Worm (Caenorhabditis elegans): Measurements from ENCODE around the gene F02D10.3.

The F02D10.3 gene

DNA sequence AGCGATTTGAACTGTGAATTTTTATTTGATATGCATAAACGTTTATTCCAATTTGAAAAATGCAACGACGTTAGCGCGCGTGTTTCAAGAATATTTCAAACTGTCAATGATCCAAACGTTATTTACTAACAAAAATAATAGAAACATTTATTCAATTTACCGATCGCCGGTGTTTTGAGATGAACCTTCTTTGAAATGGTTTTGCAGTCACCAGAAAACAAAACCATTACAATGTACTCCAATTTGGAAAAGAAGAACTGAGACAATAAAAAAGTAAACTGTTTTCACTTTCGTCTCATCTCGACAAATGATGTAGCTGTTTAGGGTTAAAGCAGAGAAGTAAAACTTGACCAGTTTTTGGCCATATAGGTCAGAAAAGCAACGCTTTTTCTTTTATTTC, 44.8 kb upstream of the F02D10.3 start, which contains the start of gene H06A10.1:
TSS of gene H06A10.1 (plus strand) at position 301 of the 400 bp plus-strand sequence.
- TF ChIP-seq egl-5 (tag; optimal IDR thresholded peaks at IDR 0.05): no peak
- no peak for TF ChIP-seq nhr-25 (tag; optimal IDR thresholded peaks at IDR 0.05)
- TF ChIP-seq nhr-76 (tag; optimal IDR thresholded peaks at IDR 0.05): no peak
- no peak for TF ChIP-seq nhr-77 (tag; optimal IDR thresholded peaks at IDR 0.05)
- no peak for TF ChIP-seq lin-15B (tag; optimal IDR thresholded peaks at IDR 0.05)
- no peak for TF ChIP-seq ZK546.5 (tag; optimal IDR thresholded peaks at IDR 0.05)
- no peak for TF ChIP-seq nhr-12 (tag; optimal IDR thresholded peaks at IDR 0.05)
- TF ChIP-seq ceh-82 (tag; optimal IDR thresholded peaks at IDR 0.05): no peak
- no peak for TF ChIP-seq aly-2 (tag; optimal IDR thresholded peaks at IDR 0.05)
- TF ChIP-seq pqm-1 (tag; optimal IDR thresholded peaks at IDR 0.05): no peak

ce11 chrX:13506493-13506892, 44.1 kb upstream of the F02D10.3 start:
- TF ChIP-seq zag-1 (tag; optimal IDR thresholded peaks at IDR 0.05) (no peak), hmg-11 (tag; optimal IDR thresholded peaks at IDR 0.05) (no peak), R02D3.7 (tag; optimal IDR thresholded peaks at IDR 0.05) (no peak), daf-12 (tag; optimal IDR thresholded peaks at IDR 0.05) (no peak), ztf-11 (tag; optimal IDR thresholded peaks at IDR 0.05) (no peak), jun-1 (tag; optimal IDR thresholded peaks at IDR 0.05) (no peak), lin-15B (tag; optimal IDR thresholded peaks at IDR 0.05) (no peak), egl-5 (tag; optimal IDR thresholded peaks at IDR 0.05) (no peak), unc-39 (tag; optimal IDR thresholded peaks at IDR 0.05) (no peak), sea-2 (GFP tag; optimal IDR thresholded peaks at IDR 0.05) (no peak), fkh-2 (tag; optimal IDR thresholded peaks at IDR 0.05) (no peak), ama-1 (optimal IDR thresholded peaks at IDR 0.05) (no peak), lsy-12 (tag; optimal IDR thresholded peaks at IDR 0.05) (no peak), nhr-237 (tag; optimal IDR thresholded peaks at IDR 0.05) (no peak), nhr-77 (tag; optimal IDR thresholded peaks at IDR 0.05) (no peak), elt-1 (tag; optimal IDR thresholded peaks at IDR 0.05) (no peak), pqm-1 (tag; optimal IDR thresholded peaks at IDR 0.05) (no peak), ceh-9 (tag; optimal IDR thresholded peaks at IDR 0.05) (no peak)

ce11 chrX:13506043-13506442, 43.6 kb upstream of the F02D10.3 start:
- TF ChIP-seq ZK546.5 (tag; optimal IDR thresholded peaks at IDR 0.05) (no peak), lin-39 (tag; optimal IDR thresholded peaks at IDR 0.05) (peak; percentile 16)

DNA sequence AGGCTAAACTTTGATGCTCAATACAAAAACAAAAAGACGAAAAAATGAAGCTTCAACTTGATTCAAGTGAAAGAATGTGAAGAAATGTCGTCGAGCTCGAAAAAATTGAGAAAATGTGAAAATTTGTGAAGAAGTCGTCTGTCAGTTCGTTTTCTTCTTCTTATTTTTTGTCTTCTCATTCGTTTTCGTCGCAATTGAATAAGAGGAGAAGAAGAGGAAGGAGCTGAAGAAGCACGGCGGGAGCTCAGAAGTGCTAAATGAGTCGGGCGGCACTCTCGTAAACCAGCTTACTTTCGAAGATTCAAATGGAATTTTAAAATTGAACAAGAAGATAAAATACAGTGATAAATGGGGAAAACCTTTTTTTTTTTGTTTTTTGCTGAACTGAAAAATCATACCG, 42.8 kb upstream of the F02D10.3 start:
- no peak for TF ChIP-seq elt-2 (tag; optimal IDR thresholded peaks at IDR 0.05)
- peak; percentile 46 for TF ChIP-seq fkh-10 (GFP tag; optimal IDR thresholded peaks at IDR 0.05)
- no peak for TF ChIP-seq tbx-2 (tag; optimal IDR thresholded peaks at IDR 0.05)
- no peak for TF ChIP-seq R02D3.7 (tag; optimal IDR thresholded peaks at IDR 0.05)
- TF ChIP-seq snpc-4 (tag; optimal IDR thresholded peaks at IDR 0.05): no peak

DNA sequence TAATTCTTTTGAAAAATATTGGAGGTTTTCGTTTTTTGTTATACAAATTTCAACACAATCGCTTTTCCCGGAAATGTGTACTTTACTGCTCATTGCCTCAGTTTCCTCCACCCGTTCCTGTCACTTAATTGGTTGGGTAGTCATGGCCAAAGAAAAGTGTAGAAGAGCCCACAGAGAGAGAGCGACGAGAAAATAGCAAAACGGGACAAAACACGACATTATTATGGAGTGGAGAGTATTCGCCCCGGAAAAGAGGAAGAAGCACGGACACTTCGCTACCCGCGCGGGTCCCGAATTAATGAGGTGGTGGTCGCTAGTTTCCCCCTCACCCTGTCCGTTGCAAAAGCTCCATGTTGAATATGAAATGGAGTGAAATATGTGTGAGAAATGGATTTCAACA, 41.4 kb upstream of the F02D10.3 start:
- TF ChIP-seq ceh-16 (tag; optimal IDR thresholded peaks at IDR 0.05): no peak
- peak; percentile 14 for TF ChIP-seq nfya-1 (tag; optimal IDR thresholded peaks at IDR 0.05; ENCODE audit: insufficient read depth)
- TF ChIP-seq pqm-1 (tag; optimal IDR thresholded peaks at IDR 0.05): no peak

DNA sequence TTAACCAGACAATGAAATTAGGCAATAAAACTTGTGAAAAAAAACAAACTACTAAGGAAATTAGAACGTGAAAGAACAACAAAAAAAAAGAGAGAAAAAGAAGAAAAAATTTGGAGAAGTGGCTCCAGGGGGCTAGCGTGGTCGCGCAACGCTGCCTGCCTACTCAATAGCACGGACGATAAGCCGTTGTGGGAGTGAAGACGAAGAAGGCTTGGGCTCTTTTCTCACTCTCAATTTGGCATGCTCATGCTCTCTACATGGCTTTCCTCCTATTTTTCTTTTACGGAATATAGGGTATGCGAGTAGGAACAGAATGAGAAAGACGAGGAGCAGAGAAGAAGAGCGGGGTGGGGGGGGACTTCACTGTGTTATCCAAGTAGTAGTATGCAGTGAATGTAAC, 39.9 kb upstream of the F02D10.3 start:
- no peak for TF ChIP-seq nhr-76 (tag; optimal IDR thresholded peaks at IDR 0.05)
- TF ChIP-seq hmg-11 (tag; optimal IDR thresholded peaks at IDR 0.05): peak; percentile 69
- no peak for TF ChIP-seq ZK546.5 (tag; optimal IDR thresholded peaks at IDR 0.05)
- peak; percentile 73 for TF ChIP-seq nfya-1 (tag; optimal IDR thresholded peaks at IDR 0.05; ENCODE audit: insufficient read depth)
- no peak for TF ChIP-seq nhr-43 (tag; optimal IDR thresholded peaks at IDR 0.05; ENCODE audit: poor library complexity, severe bottlenecking)
- peak; percentile 37 for TF ChIP-seq snpc-4 (tag; optimal IDR thresholded peaks at IDR 0.05)
- no peak for TF ChIP-seq elt-1 (tag; optimal IDR thresholded peaks at IDR 0.05)
- TF ChIP-seq nhr-67 (tag; optimal IDR thresholded peaks at IDR 0.05): no peak
- no peak for TF ChIP-seq jun-1 (tag; optimal IDR thresholded peaks at IDR 0.05)
- peak; percentile 54 for TF ChIP-seq lin-39 (tag; optimal IDR thresholded peaks at IDR 0.05)
- peak; percentile 53 for TF ChIP-seq fkh-10 (GFP tag; optimal IDR thresholded peaks at IDR 0.05)
